Worm (Caenorhabditis elegans) whole organism, early embryonic: ENCODE measurements around the gene D1046.4.

Source experiments
- B0310.2 ChIP-seq: sonication (generic microtip); optimal IDR thresholded peaks from 2 replicates; lab custom pipeline; 2016; ENCODE audit warnings: mild to moderate bottlenecking, missing genetic modification characterization, missing compliant biosample characterization
- F13C5.2 ChIP-seq: sonication (generic microtip); optimal IDR thresholded peaks from 2 replicates; lab custom pipeline; 2017; ENCODE audit warnings: mild to moderate bottlenecking, missing genetic modification characterization, inconsistent platforms, missing compliant biosample characterization
- aly-1 ChIP-seq: sonication (generic microtip); optimal IDR thresholded peaks from 2 replicates; lab custom pipeline; 2016; ENCODE audit warnings: missing genetic modification characterization, missing compliant biosample characterization
- ama-1 ChIP-seq: fragments of 150-350 bp; optimal IDR thresholded peaks from 2 replicates; lab custom pipeline; 2014
- ceh-13 ChIP-seq: fragments of 200-800 bp; sonication (Bioruptor generic); optimal IDR thresholded peaks from 2 replicates; lab custom pipeline; 2018; ENCODE audit warnings: mild to moderate bottlenecking, missing genetic modification characterization, missing compliant biosample characterization
- ceh-36 ChIP-seq: sonication (generic microtip); optimal IDR thresholded peaks from 2 replicates; lab custom pipeline; 2016; ENCODE audit warnings: missing genetic modification characterization, inconsistent platforms, missing compliant biosample characterization
- ets-7 ChIP-seq: sonication (generic microtip); optimal IDR thresholded peaks from 2 replicates; lab custom pipeline; 2016; ENCODE audit warnings: missing genotype, missing genetic modification characterization, missing compliant biosample characterization
- flt-1 ChIP-seq: fragments of 200-800 bp; sonication (Bioruptor generic); IDR thresholded peaks from 2 replicates; pipeline ENCODE4 v1.3.6; 2022; ENCODE audit warnings: missing genetic modification characterization, missing compliant biosample characterization
- hmbx-1 ChIP-seq: sonication (generic microtip); optimal IDR thresholded peaks from 2 replicates; lab custom pipeline; 2016; ENCODE audit warnings: mild to moderate bottlenecking, missing genetic modification characterization, missing compliant biosample characterization
- hmg-4 ChIP-seq: fragments of 200-800 bp; sonication (Bioruptor generic); optimal IDR thresholded peaks from 2 replicates; lab custom pipeline; 2018; ENCODE audit warnings: mild to moderate bottlenecking, missing genetic modification characterization, missing compliant biosample characterization
- sea-1 ChIP-seq: fragments of 200-800 bp; sonication (Bioruptor generic); conservative IDR thresholded peaks from 2 replicates; pipeline ENCODE4 v1.3.6; 2022; ENCODE audit warnings: missing genetic modification characterization, missing compliant biosample characterization
- tbx-37 ChIP-seq: fragments of 200-800 bp; sonication (Bioruptor generic); conservative IDR thresholded peaks from 2 replicates; pipeline ENCODE4 v1.3.6; 2022; ENCODE audit warnings: missing genetic modification reagents, missing genetic modification characterization, missing compliant biosample characterization

ce11 chrIV:8974543-8975330 is 41.1 kb downstream of the D1046.4 start:
- TF ChIP-seq F13C5.2 (tag; lab: Kevin White, UChicago) (no peak), hmg-4 (GFP tag; lab: Kevin White, UChicago) (no peak), ama-1 (no peak), ceh-13 (GFP tag; lab: Kevin White, UChicago) (no peak), flt-1 (GFP tag; lab: Robert Waterston, UW) (no peak), ceh-36 (tag; lab: Kevin White, UChicago) (no peak), ets-7 (tag; lab: Kevin White, UChicago) (no peak), hmbx-1 (tag; lab: Kevin White, UChicago) (no peak), B0310.2 (no peak), tbx-37 (no peak), aly-1 (tag; lab: Kevin White, UChicago) (no peak), sea-1 (GFP tag; lab: Robert Waterston, UW) (no peak)
